Fruit fly (Drosophila melanogaster): ENCODE measurements around the gene Dsor1.

DNA sequence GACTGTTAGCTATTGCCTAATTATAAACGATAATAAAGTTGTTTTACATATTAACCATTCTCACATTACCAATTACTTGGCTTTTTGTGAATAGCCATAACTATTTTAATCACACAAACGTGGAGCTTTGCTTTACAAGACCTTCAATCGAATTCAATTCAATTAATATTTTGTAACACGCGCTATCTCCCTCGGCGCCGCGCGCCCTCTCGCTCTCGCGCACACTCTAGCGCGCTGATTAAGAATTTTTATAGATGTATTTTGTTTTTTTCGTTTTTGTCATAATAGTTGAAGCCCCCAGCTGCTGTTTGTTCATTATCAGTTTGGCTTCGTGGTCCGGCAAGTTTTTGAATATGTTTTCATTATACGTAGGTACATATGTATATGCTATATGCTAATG is 46.1 kb upstream of the Dsor1 start:
- TF ChIP-seq CTCF (optimal IDR thresholded peaks at IDR 0.05) (no peak), CG8478 (optimal IDR thresholded peaks at IDR 0.05) (no peak)

All from S2 (cell line).